Worm (Caenorhabditis elegans): Measurements from ENCODE around the gene srw-40.

DNA sequence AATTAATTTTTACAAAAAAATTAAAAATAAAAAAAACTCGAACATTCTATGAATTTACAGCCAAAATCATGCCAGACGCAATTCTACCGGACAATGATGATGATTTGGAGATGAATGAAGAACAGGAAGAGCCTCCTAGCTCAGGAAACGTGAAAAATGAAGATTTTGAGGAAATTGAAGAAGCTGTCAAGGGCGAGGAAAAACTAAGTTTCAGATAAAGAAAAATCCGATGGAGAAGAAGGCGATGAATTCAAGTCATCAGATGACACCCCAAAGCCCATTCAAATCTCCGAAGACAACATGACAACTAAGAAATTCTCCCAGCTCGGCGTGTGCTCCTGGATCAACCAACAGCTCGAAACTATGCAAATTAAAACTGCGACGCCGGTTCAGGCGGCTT is 5.9 kb upstream of the srw-40 start, which contains the start of gene Y52E8A.1:
- TF ChIP-seq ztf-11 (tag; optimal IDR thresholded peaks at IDR 0.05) (no peak), nhr-10 (tag; optimal IDR thresholded peaks at IDR 0.05) (no peak), nhr-23 (tag; optimal IDR thresholded peaks at IDR 0.05) (no peak), ama-1 (optimal IDR thresholded peaks at IDR 0.05) (no peak), dmd-4 (tag; optimal IDR thresholded peaks at IDR 0.05) (no peak), egl-27 (tag; optimal IDR thresholded peaks at IDR 0.05) (no peak), unc-62 (GFP tag; optimal IDR thresholded peaks at IDR 0.05) (no peak), mdl-1 (tag; optimal IDR thresholded peaks at IDR 0.05) (no peak), R02D3.7 (tag; optimal IDR thresholded peaks at IDR 0.05) (no peak), nhr-237 (tag; optimal IDR thresholded peaks at IDR 0.05) (no peak)
